Fruit fly (Drosophila melanogaster) whole organism, adult: ENCODE results near the gene SPoCk.

Experiments
- CG11617 ChIP-seq: fragments of 200-800 bp; sonication (Bioruptor generic); optimal IDR thresholded peaks from 2 replicates; lab custom pipeline; 2017; ENCODE audit warnings: mild to moderate bottlenecking, missing biosample characterization, missing genetic modification reagents, missing genetic modification characterization
- CG12768 ChIP-seq: fragments of 200-800 bp; sonication (Bioruptor generic); optimal IDR thresholded peaks from 2 replicates; lab custom pipeline; 2017; ENCODE audit warnings: missing biosample characterization, missing genetic modification characterization, mild to moderate bottlenecking, moderate library complexity, missing genetic modification reagents
- CG14711 ChIP-seq: fragments of 200-800 bp; sonication (Bioruptor generic); optimal IDR thresholded peaks from 2 replicates; lab custom pipeline; 2018; ENCODE audit warnings: missing biosample characterization, mild to moderate bottlenecking, missing genetic modification characterization, moderate library complexity
- CG1620 ChIP-seq: fragments of 200-800 bp; sonication (Bioruptor generic); optimal IDR thresholded peaks from 2 replicates; lab custom pipeline; 2016; ENCODE audit warnings: missing biosample characterization, missing genetic modification characterization
- CG33017 ChIP-seq: fragments of 200-800 bp; sonication (Bioruptor generic); optimal IDR thresholded peaks from 2 replicates; lab custom pipeline; 2018; ENCODE audit warnings: missing biosample characterization, mild to moderate bottlenecking, missing genetic modification characterization, moderate library complexity
- CG5204 ChIP-seq: fragments of 200-800 bp; sonication (Bioruptor generic); optimal IDR thresholded peaks from 2 replicates; lab custom pipeline; 2016; ENCODE audit warnings: missing biosample characterization, missing genetic modification characterization
- CG7045 ChIP-seq: fragments of 200-800 bp; sonication (Bioruptor generic); optimal IDR thresholded peaks from 2 replicates; lab custom pipeline; 2017; ENCODE audit warnings: missing biosample characterization, mild to moderate bottlenecking, missing genetic modification characterization
- CG7101 ChIP-seq: fragments of 200-800 bp; sonication (Bioruptor generic); optimal IDR thresholded peaks from 2 replicates; lab custom pipeline; 2018; ENCODE audit warnings: missing biosample characterization, mild to moderate bottlenecking, missing genetic modification characterization, moderate library complexity
- Clk ChIP-seq: fragments of 200-800 bp; sonication (Bioruptor generic); optimal IDR thresholded peaks from 2 replicates; lab custom pipeline; 2017; ENCODE audit warnings: missing biosample characterization, missing genetic modification characterization
- Crg-1 ChIP-seq: fragments of 200-800 bp; sonication (Bioruptor generic); optimal IDR thresholded peaks from 2 replicates; lab custom pipeline; 2016; ENCODE audit warnings: missing biosample characterization, missing genetic modification characterization
- Hr96 ChIP-seq: fragments of 200-800 bp; sonication (Bioruptor generic); optimal IDR thresholded peaks from 2 replicates; lab custom pipeline; 2016; ENCODE audit warnings: missing biosample characterization, missing genetic modification characterization
- Mnt ChIP-seq: fragments of 200-800 bp; sonication (Bioruptor generic); optimal IDR thresholded peaks from 2 replicates; lab custom pipeline; 2016; ENCODE audit warnings: missing biosample characterization, mild to moderate bottlenecking, missing genetic modification characterization
- bab1 ChIP-seq: fragments of 200-800 bp; sonication (Bioruptor generic); optimal IDR thresholded peaks from 3 replicates; lab custom pipeline; 2019; ENCODE audit warnings: missing biosample characterization, mild to moderate bottlenecking, missing genetic modification characterization, moderate library complexity
- cic ChIP-seq: fragments of 200-800 bp; sonication (Bioruptor generic); optimal IDR thresholded peaks from 2 replicates; lab custom pipeline; 2017; ENCODE audit warnings: missing biosample characterization, mild to moderate bottlenecking, missing genetic modification characterization, moderate library complexity
- cnc ChIP-seq, 2 experiments: fragments of >200 bp; optimal IDR thresholded peaks; 2 replicates each; lab custom pipeline; 2017
- kay ChIP-seq: fragments of 200-800 bp; sonication (Bioruptor generic); peaks from one replicate; lab custom pipeline; 2016; ENCODE audit warnings: missing biosample characterization, missing genetic modification characterization, borderline replicate concordance
- ovo ChIP-seq: fragments of 200-800 bp; sonication (Bioruptor generic); optimal IDR thresholded peaks from 2 replicates; lab custom pipeline; 2016; ENCODE audit warnings: missing biosample characterization, missing genetic modification characterization
- pad ChIP-seq: fragments of 200-800 bp; sonication (Bioruptor generic); optimal IDR thresholded peaks from 3 replicates; lab custom pipeline; 2017; ENCODE audit warnings: missing biosample characterization, missing genetic modification characterization, mild to moderate bottlenecking, moderate library complexity, missing genetic modification reagents
- tj ChIP-seq: fragments of 200-800 bp; sonication (Bioruptor generic); optimal IDR thresholded peaks from 3 replicates; lab custom pipeline; 2017; ENCODE audit warnings: missing biosample characterization, mild to moderate bottlenecking, missing genetic modification characterization, moderate library complexity
- toe ChIP-seq: fragments of 200-800 bp; sonication (Bioruptor generic); optimal IDR thresholded peaks from 2 replicates; lab custom pipeline; 2016; ENCODE audit warnings: missing biosample characterization, missing genetic modification characterization

The SPoCk gene

DNA sequence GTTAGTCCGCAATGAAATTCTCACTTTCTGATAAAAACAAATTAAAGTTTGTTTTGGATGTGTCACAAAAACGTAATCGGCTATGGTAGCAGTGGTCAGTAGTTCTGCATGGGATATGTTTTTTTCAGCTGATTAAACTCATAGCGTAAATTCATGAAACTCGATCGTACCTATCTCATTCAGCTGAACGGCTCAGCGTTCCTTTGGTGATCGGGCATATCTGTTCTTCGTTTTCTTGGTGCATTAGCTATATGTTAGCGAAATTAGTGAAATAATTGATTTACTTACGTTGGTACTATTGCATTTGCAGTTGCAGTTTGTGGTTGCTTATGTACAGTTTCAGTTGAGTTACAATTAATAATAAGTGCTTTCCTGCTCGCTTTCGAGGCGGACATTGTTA is 42.4 kb downstream of the SPoCk start:
- TF ChIP-seq Hr96 (no peak), CG14711 (tag; lab: Kevin White, UChicago) (no peak), CG11617 (GFP tag; lab: Kevin White, UChicago) (no peak), CG7045 (GFP tag; lab: Kevin White, UChicago) (no peak), CG33017 (tag; lab: Kevin White, UChicago) (no peak), pad (no peak), CG7101 (no peak), bab1 (GFP tag; lab: Kevin White, UChicago) (no peak), Crg-1 (GFP tag; lab: Kevin White, UChicago) (no peak), cnc (optimal IDR thresholded peaks at IDR 0.05; lab: Kevin White, UChicago) (no peak), cic (GFP tag; lab: Kevin White, UChicago) (no peak), ovo (no peak), CG12768 (no peak), toe (GFP tag; lab: Kevin White, UChicago) (no peak)

DNA sequence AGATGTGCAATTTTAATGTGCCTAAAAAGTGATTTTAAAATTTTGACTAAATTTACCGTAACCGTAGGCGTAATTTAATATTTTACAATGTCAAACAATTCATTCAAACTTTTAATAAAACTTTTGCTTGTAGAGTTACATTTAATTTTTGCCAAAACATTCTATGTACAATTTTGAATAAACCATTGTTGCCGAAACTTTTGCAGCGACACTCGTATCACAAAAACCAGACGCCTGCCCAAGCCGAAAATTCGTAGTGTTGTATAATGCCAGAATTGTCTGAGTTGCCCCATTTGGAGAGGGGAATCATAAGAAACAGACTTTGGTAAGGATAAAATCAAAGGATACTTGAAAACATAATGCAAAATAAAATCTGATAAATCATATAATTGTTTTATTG is 46.4 kb downstream of the SPoCk start:
- TF ChIP-seq kay (GFP tag; lab: Kevin White, UChicago) (peak; percentile 87), Clk (no peak)

DNA sequence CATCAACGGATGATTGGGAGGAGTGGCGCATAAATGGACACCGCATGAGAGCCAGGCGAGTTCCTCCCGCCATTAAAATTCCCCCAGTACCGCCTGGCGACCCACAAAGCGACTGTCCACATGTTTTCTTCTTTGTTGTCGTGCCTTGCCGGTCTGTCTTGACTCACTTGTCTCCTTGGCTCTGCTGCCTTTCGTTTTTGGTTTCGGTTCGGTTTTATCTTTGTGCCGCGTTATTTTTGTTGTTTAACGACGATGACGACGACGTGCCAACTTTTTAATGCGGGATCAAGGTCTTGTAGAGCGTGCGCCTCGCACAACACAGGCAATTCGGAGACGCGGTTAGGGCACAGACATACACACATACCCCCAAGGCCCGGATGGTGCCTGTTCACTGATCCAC is 52.7 kb downstream of the SPoCk start:
- TF ChIP-seq CG11617 (GFP tag; lab: Kevin White, UChicago): no peak
- no peak for TF ChIP-seq CG5204 (GFP tag; lab: Kevin White, UChicago)
- no peak for TF ChIP-seq Clk
- TF ChIP-seq bab1 (GFP tag; lab: Kevin White, UChicago): no peak
- TF ChIP-seq Hr96: no peak
- TF ChIP-seq CG7101: no peak

DNA sequence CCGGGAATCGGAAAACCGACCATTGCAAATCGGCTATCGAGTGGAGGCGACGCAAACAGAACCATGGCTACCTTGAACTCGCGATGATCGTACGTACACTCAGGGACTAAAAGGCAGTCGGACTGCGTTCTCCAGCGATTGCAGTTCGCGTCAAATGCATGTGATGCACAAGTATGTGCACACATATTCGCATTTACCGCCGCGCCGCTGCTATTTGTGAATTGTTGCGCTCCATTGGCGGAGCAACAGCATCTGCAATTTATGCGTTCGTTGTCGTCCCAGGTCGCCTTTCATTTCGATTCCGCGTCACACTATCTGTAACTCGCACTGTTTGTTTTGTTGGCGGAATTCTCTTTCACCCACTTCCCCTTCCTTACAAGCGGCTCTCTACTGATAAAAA is 70.9 kb downstream of the SPoCk start:
- TF ChIP-seq CG11617 (GFP tag; lab: Kevin White, UChicago) (no peak), cic (GFP tag; lab: Kevin White, UChicago) (no peak), pad (no peak), toe (GFP tag; lab: Kevin White, UChicago) (no peak), CG33017 (tag; lab: Kevin White, UChicago) (no peak), Clk (no peak), cnc (optimal IDR thresholded peaks at IDR 0.05; lab: Kevin White, UChicago) (no peak), CG1620 (GFP tag; lab: Kevin White, UChicago) (no peak), CG7101 (no peak), CG14711 (tag; lab: Kevin White, UChicago) (no peak), Hr96 (no peak), ovo (no peak), bab1 (GFP tag; lab: Kevin White, UChicago) (no peak)

DNA sequence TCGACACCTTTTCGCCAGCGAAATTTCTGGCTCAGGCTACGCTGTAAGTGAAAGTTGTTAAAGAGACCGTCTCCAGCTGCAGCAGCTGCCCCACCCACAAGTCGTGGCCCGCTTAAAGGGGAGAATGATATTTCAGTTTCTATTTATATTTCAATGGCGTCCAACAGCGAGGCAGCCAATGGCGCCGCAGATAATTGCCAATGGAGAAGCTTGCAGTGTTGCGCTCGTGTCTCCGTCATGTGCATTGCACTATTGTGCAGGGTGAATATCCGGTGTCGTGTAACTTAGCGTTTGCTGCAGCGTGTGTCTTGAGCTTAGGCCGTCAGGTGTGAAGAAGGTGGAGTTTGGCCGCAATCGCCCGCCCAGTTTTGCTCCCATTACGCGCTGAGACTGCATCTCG is 72.1 kb downstream of the SPoCk start:
- no peak for TF ChIP-seq Clk
- no peak for TF ChIP-seq Crg-1 (GFP tag; lab: Kevin White, UChicago)
- TF ChIP-seq CG14711 (tag; lab: Kevin White, UChicago): no peak
- no peak for TF ChIP-seq pad
- TF ChIP-seq kay (GFP tag; lab: Kevin White, UChicago): no peak
- no peak for TF ChIP-seq Mnt
- TF ChIP-seq cic (GFP tag; lab: Kevin White, UChicago): no peak
- no peak for TF ChIP-seq Hr96
- no peak for TF ChIP-seq CG33017 (tag; lab: Kevin White, UChicago)

DNA sequence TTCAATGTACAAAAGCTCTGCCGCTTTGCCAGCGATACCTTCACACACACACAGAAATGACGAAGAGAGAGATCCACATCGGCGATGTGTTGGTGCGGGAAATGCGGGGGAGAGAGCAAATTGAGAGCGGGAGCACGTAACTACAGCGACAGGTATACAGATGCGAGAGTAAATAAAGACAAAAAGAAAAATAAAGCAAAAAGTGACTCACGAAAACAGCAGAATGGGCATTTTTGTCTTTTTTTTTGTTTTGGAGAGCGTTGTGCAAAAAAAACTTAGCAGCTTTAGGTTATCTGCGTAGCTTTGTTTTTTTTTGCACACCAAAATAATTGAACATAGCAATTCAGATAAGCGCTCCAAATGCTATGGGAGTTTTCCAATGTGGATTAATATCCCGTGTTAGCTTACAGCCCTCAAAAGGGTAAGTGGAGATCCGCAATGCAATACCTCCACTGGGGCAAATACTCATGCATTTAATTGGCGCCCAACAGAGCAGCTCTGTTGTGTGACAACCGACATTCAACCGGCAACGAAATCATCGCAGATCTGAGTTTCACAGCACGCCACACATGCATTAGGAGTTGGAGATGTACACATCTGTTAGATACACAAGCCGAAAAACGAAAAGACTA is 73.4 kb downstream of the SPoCk start:
- peak; percentile 99 for TF ChIP-seq kay (GFP tag; lab: Kevin White, UChicago)
- peak; percentile 97 for TF ChIP-seq CG33017 (tag; lab: Kevin White, UChicago)
- TF ChIP-seq CG11617 (GFP tag; lab: Kevin White, UChicago): peak; percentile 98
- peak; percentile 91 for TF ChIP-seq Hr96
- peak; percentile 98 for TF ChIP-seq tj (GFP tag; lab: Kevin White, UChicago)
- TF ChIP-seq Mnt: peak; percentile 76
- peak; percentile 91 for TF ChIP-seq ovo
- TF ChIP-seq Crg-1 (GFP tag; lab: Kevin White, UChicago): peak; percentile 66
- peak; percentile 90 for TF ChIP-seq CG5204 (GFP tag; lab: Kevin White, UChicago)
- TF ChIP-seq toe (GFP tag; lab: Kevin White, UChicago): peak; percentile 92
- peak; percentile 73 for TF ChIP-seq CG7101
- peak; percentile 91 for TF ChIP-seq Clk
- TF ChIP-seq CG14711 (tag; lab: Kevin White, UChicago): peak; percentile 15
- peak; percentile 67 for TF ChIP-seq CG1620 (GFP tag; lab: Kevin White, UChicago)
- TF ChIP-seq bab1 (GFP tag; lab: Kevin White, UChicago): peak; percentile 10
- TF ChIP-seq CG7045 (GFP tag; lab: Kevin White, UChicago): peak; percentile 97
- peak; percentile 99 for TF ChIP-seq CG12768
- no peak for TF ChIP-seq cnc (optimal IDR thresholded peaks at IDR 0.05; lab: Kevin White, UChicago)
- TF ChIP-seq cic (GFP tag; lab: Kevin White, UChicago): peak; percentile 95
- TF ChIP-seq pad: peak; percentile 61

DNA sequence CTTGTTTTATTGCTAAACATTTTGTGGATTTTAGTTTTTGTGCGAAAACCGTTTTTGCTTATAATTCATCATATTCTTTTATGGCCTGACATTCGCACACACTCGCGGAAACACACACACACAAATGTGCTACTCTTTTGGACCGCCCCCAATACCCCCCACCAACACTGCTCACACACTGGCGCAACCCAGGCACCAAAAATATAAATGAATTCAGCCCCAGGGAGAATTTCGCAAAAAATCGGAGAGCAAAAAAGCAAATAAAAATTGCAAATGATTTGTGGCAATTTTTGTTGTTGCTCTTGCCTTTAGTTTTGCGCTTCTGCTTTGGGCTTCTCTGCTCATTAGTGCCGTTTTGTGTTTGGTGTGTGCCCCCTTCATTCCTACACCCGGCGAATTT is 74.0 kb downstream of the SPoCk start:
- TF ChIP-seq toe (GFP tag; lab: Kevin White, UChicago) (peak; percentile 4), Mnt (no peak), Crg-1 (GFP tag; lab: Kevin White, UChicago) (no peak), CG5204 (GFP tag; lab: Kevin White, UChicago) (no peak), CG11617 (GFP tag; lab: Kevin White, UChicago) (no peak), CG12768 (no peak), cnc (optimal IDR thresholded peaks at IDR 0.05; lab: Kevin White, UChicago) (no peak), kay (GFP tag; lab: Kevin White, UChicago) (peak; percentile 59)
